Worm (Caenorhabditis elegans): ENCODE measurements around the gene F56B3.6.

The F56B3.6 gene

DNA sequence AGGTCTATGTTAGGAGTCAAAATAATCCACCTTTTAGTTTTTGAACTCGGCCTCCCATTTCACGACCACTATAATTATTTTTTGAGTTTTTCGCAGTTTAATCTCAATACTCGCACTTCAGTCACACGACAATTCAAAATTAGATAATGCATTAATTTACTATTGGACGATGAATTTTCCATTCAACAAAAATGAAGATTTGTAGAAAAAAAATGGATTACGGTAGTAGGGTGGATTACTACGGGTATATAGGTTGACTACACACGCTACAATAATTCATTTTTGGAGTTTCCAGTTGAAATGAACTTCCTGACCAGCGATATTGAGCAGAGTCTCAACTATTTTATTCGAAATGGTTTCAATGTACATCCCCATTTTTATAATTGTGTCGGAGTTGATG is 31.4 kb upstream of the F56B3.6 start, which contains the start of gene srt-23:
Gene srt-23, plus strand, starts transcription at position 301 of the 400 bp plus-strand sequence.
- TF ChIP-seq lin-13 (tag; optimal IDR thresholded peaks at IDR 0.05) (no peak), ham-2 (GFP tag; optimal IDR thresholded peaks at IDR 0.05) (no peak), zip-8 (tag; optimal IDR thresholded peaks at IDR 0.05) (no peak), sem-2 (GFP tag; optimal IDR thresholded peaks at IDR 0.05) (no peak), nhr-76 (tag; optimal IDR thresholded peaks at IDR 0.05) (no peak), elt-3 (tag; optimal IDR thresholded peaks at IDR 0.05) (no peak), mep-1 (tag; optimal IDR thresholded peaks at IDR 0.05) (no peak), hlh-1 (tag; optimal IDR thresholded peaks at IDR 0.05) (no peak), bed-3 (GFP tag; optimal IDR thresholded peaks at IDR 0.05) (no peak), cnd-1 (tag; optimal IDR thresholded peaks at IDR 0.05) (no peak), nhr-12 (tag; optimal IDR thresholded peaks at IDR 0.05) (no peak), mls-2 (tag; optimal IDR thresholded peaks at IDR 0.05) (no peak), ceh-43 (GFP tag; optimal IDR thresholded peaks at IDR 0.05) (no peak), ceh-39 (tag; optimal IDR thresholded peaks at IDR 0.05) (no peak), nhr-237 (tag; optimal IDR thresholded peaks at IDR 0.05) (no peak)

DNA sequence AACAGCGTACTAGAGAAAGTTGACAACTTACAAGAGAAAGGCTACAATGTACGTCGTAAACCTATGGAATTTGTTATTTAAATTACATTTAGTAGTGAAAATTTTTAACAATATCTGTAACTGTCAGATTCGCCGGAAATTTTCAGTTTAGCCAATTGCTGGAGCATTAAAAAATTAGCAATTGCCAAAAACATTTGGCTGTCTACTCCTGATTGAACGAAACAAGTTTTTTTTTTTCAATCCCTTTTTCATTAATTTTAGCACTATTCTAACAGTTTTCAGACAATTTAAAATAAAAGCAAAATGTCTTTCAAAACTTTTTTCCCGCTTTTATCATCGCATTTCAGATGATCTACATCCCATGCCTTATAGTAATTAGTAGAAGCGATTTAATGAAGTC is 30.9 kb upstream of the F56B3.6 start:
- no peak for TF ChIP-seq drap-1 (GFP tag; optimal IDR thresholded peaks at IDR 0.05)
- no peak for TF ChIP-seq mab-5 (tag; optimal IDR thresholded peaks at IDR 0.05)
- TF ChIP-seq ceh-39 (tag; optimal IDR thresholded peaks at IDR 0.05) = no peak
- TF ChIP-seq ceh-83 (GFP tag; optimal IDR thresholded peaks at IDR 0.05) = no peak
- no peak for TF ChIP-seq elt-3 (tag; optimal IDR thresholded peaks at IDR 0.05)
- TF ChIP-seq sem-2 (GFP tag; optimal IDR thresholded peaks at IDR 0.05) = no peak
- TF ChIP-seq elt-1 (tag; optimal IDR thresholded peaks at IDR 0.05; ENCODE audit: borderline replicate concordance, insufficient read depth) = no peak
- TF ChIP-seq mls-2 (tag; optimal IDR thresholded peaks at IDR 0.05) = no peak

ce11 chrIV:757548-757947 is 30.3 kb upstream of the F56B3.6 start:
- no peak for TF ChIP-seq snpc-4 (tag; optimal IDR thresholded peaks at IDR 0.05)
- TF ChIP-seq M03D4.4 (tag; optimal IDR thresholded peaks at IDR 0.05) = no peak
- TF ChIP-seq unc-62 (GFP tag; optimal IDR thresholded peaks at IDR 0.05) = no peak
- no peak for TF ChIP-seq nhr-28 (tag; optimal IDR thresholded peaks at IDR 0.05)
- no peak for TF ChIP-seq ham-2 (GFP tag; optimal IDR thresholded peaks at IDR 0.05)
- TF ChIP-seq mab-5 (tag; optimal IDR thresholded peaks at IDR 0.05) = no peak
- no peak for TF ChIP-seq lsy-2 (tag; optimal IDR thresholded peaks at IDR 0.05)
- TF ChIP-seq cnd-1 (tag; optimal IDR thresholded peaks at IDR 0.05) = no peak
- no peak for TF ChIP-seq nhr-237 (tag; optimal IDR thresholded peaks at IDR 0.05)
- no peak for TF ChIP-seq flh-1 (GFP tag; optimal IDR thresholded peaks at IDR 0.05)
- TF ChIP-seq sptf-1 (tag; optimal IDR thresholded peaks at IDR 0.05) = no peak
- TF ChIP-seq elt-1 (tag; optimal IDR thresholded peaks at IDR 0.05; ENCODE audit: borderline replicate concordance, insufficient read depth) = no peak
- no peak for TF ChIP-seq mls-2 (tag; optimal IDR thresholded peaks at IDR 0.05)
- TF ChIP-seq blmp-1 (tag; optimal IDR thresholded peaks at IDR 0.05) = no peak
- TF ChIP-seq ceh-43 (GFP tag; optimal IDR thresholded peaks at IDR 0.05) = no peak
- TF ChIP-seq nhr-2 (tag; optimal IDR thresholded peaks at IDR 0.05) = no peak
- no peak for TF ChIP-seq lin-32 (GFP tag; optimal IDR thresholded peaks at IDR 0.05)
- TF ChIP-seq unc-39 (tag; optimal IDR thresholded peaks at IDR 0.05) = no peak
- TF ChIP-seq unc-120 (tag; optimal IDR thresholded peaks at IDR 0.05; ENCODE audit: poor library complexity, severe bottlenecking) = no peak
- no peak for TF ChIP-seq bed-3 (GFP tag; optimal IDR thresholded peaks at IDR 0.05)

DNA sequence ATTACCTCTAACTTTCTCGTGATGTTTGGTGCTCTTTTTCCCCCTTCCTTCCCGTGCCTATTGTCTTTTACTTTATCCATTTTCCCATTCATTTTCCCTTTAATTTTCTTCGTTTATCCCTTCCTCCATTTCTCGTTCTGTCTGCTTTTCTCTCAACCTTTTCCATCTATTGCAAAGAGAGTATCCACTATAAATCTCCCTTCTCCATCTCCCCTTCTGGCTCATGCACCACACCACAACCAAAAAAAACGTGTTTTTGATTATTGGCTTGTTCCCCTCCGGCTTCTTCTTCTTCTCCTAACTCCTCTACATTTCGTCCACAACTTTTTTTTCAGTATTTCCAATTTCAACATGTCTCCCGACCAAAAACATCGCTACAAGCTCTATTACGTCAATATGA is 27.6 kb upstream of the F56B3.6 start, which contains the start of gene gst-40:
Gene gst-40, plus strand, starts transcription at position 236 of the 400 bp plus-strand sequence.
- TF ChIP-seq lin-13 (tag; optimal IDR thresholded peaks at IDR 0.05) = no peak
- TF ChIP-seq drap-1 (GFP tag; optimal IDR thresholded peaks at IDR 0.05) = no peak
- TF ChIP-seq ztf-11 (tag; optimal IDR thresholded peaks at IDR 0.05) = no peak
- no peak for TF ChIP-seq elt-3 (tag; optimal IDR thresholded peaks at IDR 0.05)
- TF ChIP-seq unc-39 (tag; optimal IDR thresholded peaks at IDR 0.05) = no peak
- TF ChIP-seq snpc-4 (tag; optimal IDR thresholded peaks at IDR 0.05) = no peak
- TF ChIP-seq pha-4 (tag; optimal IDR thresholded peaks at IDR 0.05) = no peak
- no peak for TF ChIP-seq cnd-1 (tag; optimal IDR thresholded peaks at IDR 0.05)
- no peak for TF ChIP-seq tbx-8 (GFP tag; optimal IDR thresholded peaks at IDR 0.05)
- TF ChIP-seq bed-3 (GFP tag; optimal IDR thresholded peaks at IDR 0.05) = no peak
- no peak for TF ChIP-seq lsy-2 (tag; optimal IDR thresholded peaks at IDR 0.05)
- no peak for TF ChIP-seq unc-120 (tag; optimal IDR thresholded peaks at IDR 0.05; ENCODE audit: poor library complexity, severe bottlenecking)
- no peak for TF ChIP-seq mls-2 (tag; optimal IDR thresholded peaks at IDR 0.05)
